Worm (Caenorhabditis elegans) whole organism, early embryonic: ENCODE data around the gene pbs-3.
"Not testable (repeated sequence)": the region's sequence is repeated elsewhere in the genome, so short reads cannot be mapped to it uniquely, and the experiment has no call there.

Source experiments
- B0310.2 ChIP-seq: sonication (generic microtip); optimal IDR thresholded peaks from 2 replicates; lab custom pipeline; 2016; ENCODE audit warnings: mild to moderate bottlenecking, missing genetic modification characterization, missing compliant biosample characterization
- F13C5.2 ChIP-seq: sonication (generic microtip); optimal IDR thresholded peaks from 2 replicates; lab custom pipeline; 2017; ENCODE audit warnings: mild to moderate bottlenecking, missing genetic modification characterization, inconsistent platforms, missing compliant biosample characterization
- aly-1 ChIP-seq: sonication (generic microtip); optimal IDR thresholded peaks from 2 replicates; lab custom pipeline; 2016; ENCODE audit warnings: missing genetic modification characterization, missing compliant biosample characterization
- ama-1 ChIP-seq: fragments of 150-350 bp; optimal IDR thresholded peaks from 2 replicates; lab custom pipeline; 2014
- ceh-13 ChIP-seq: fragments of 200-800 bp; sonication (Bioruptor generic); optimal IDR thresholded peaks from 2 replicates; lab custom pipeline; 2018; ENCODE audit warnings: mild to moderate bottlenecking, missing genetic modification characterization, missing compliant biosample characterization
- ceh-36 ChIP-seq: sonication (generic microtip); optimal IDR thresholded peaks from 2 replicates; lab custom pipeline; 2016; ENCODE audit warnings: missing genetic modification characterization, inconsistent platforms, missing compliant biosample characterization
- ets-7 ChIP-seq: sonication (generic microtip); optimal IDR thresholded peaks from 2 replicates; lab custom pipeline; 2016; ENCODE audit warnings: missing genotype, missing genetic modification characterization, missing compliant biosample characterization
- flt-1 ChIP-seq: fragments of 200-800 bp; sonication (Bioruptor generic); IDR thresholded peaks from 2 replicates; pipeline ENCODE4 v1.3.6; 2022; ENCODE audit warnings: missing genetic modification characterization, missing compliant biosample characterization
- hmbx-1 ChIP-seq: sonication (generic microtip); optimal IDR thresholded peaks from 2 replicates; lab custom pipeline; 2016; ENCODE audit warnings: mild to moderate bottlenecking, missing genetic modification characterization, missing compliant biosample characterization
- hmg-4 ChIP-seq: fragments of 200-800 bp; sonication (Bioruptor generic); optimal IDR thresholded peaks from 2 replicates; lab custom pipeline; 2018; ENCODE audit warnings: mild to moderate bottlenecking, missing genetic modification characterization, missing compliant biosample characterization
- hnd-1 ChIP-seq: sonication (generic microtip); optimal IDR thresholded peaks from 2 replicates; lab custom pipeline; 2016; ENCODE audit warnings: missing genetic modification characterization, missing compliant biosample characterization
- pes-1 ChIP-seq: fragments of 200-800 bp; sonication (Bioruptor generic); IDR thresholded peaks from 2 replicates; pipeline ENCODE4 v1.3.6; 2022; ENCODE audit warnings: missing genetic modification reagents, missing genetic modification characterization, missing compliant biosample characterization
- scrt-1 ChIP-seq: fragments of 200-800 bp; sonication (Bioruptor generic); IDR thresholded peaks from 2 replicates; pipeline ENCODE4 v1.3.6; 2022; ENCODE audit warnings: missing genetic modification characterization, missing compliant biosample characterization
- sea-1 ChIP-seq: fragments of 200-800 bp; sonication (Bioruptor generic); conservative IDR thresholded peaks from 2 replicates; pipeline ENCODE4 v1.3.6; 2022; ENCODE audit warnings: missing genetic modification characterization, missing compliant biosample characterization
- tbx-11 ChIP-seq: fragments of 200-800 bp; sonication (Bioruptor generic); IDR thresholded peaks from 2 replicates; pipeline ENCODE4 v1.3.6; 2022; ENCODE audit warnings: missing genetic modification characterization, missing compliant biosample characterization
- tbx-37 ChIP-seq: fragments of 200-800 bp; sonication (Bioruptor generic); conservative IDR thresholded peaks from 2 replicates; pipeline ENCODE4 v1.3.6; 2022; ENCODE audit warnings: missing genetic modification reagents, missing genetic modification characterization, missing compliant biosample characterization
- tra-4 ChIP-seq: sonication (generic microtip); optimal IDR thresholded peaks from 2 replicates; lab custom pipeline; 2017; ENCODE audit warnings: missing genetic modification characterization, missing compliant biosample characterization

The pbs-3 gene

ce11 chrII:4934954-4935353 lies 20.3 kb downstream of the pbs-3 start, which contains the start of gene gst-30:
gst-30 (minus strand) TSS chrII:4935054.
- TF ChIP-seq hnd-1 (tag; lab: Kevin White, UChicago) (no peak), B0310.2 (no peak), scrt-1 (GFP tag; lab: Robert Waterston, UW) (no peak), sea-1 (no peak), pes-1 (GFP tag; lab: Robert Waterston, UW) (no peak), hmg-4 (GFP tag; lab: Kevin White, UChicago) (no peak), flt-1 (GFP tag; lab: Robert Waterston, UW) (no peak), tbx-37 (GFP tag; lab: Robert Waterston, UW) (no peak), ets-7 (tag; lab: Kevin White, UChicago) (no peak), tbx-11 (no peak), hmbx-1 (tag; lab: Kevin White, UChicago) (no peak), ceh-36 (tag; lab: Kevin White, UChicago) (no peak), F13C5.2 (tag; lab: Kevin White, UChicago) (no peak), ceh-13 (GFP tag; lab: Kevin White, UChicago) (no peak)

ce11 chrII:4932727-4933126 lies 22.5 kb downstream of the pbs-3 start, which contains the start of gene msp-152:
msp-152 (plus strand) TSS chrII:4933027.
- TF ChIP-seq hmg-4 (GFP tag; lab: Kevin White, UChicago); tra-4 (tag; lab: Kevin White, UChicago); hnd-1 (tag; lab: Kevin White, UChicago): not testable (repeated sequence)

ce11 chrII:4931286-4931685 lies 23.9 kb downstream of the pbs-3 start:
- TF ChIP-seq hmbx-1 (tag; lab: Kevin White, UChicago) (no peak), hmg-4 (GFP tag; lab: Kevin White, UChicago) (no peak), hnd-1 (tag; lab: Kevin White, UChicago) (no peak), aly-1 (tag; lab: Kevin White, UChicago) (no peak), ama-1 (lab: Kevin White, UChicago) (no peak), B0310.2 (no peak), F13C5.2 (tag; lab: Kevin White, UChicago) (no peak), ceh-36 (tag; lab: Kevin White, UChicago) (no peak), flt-1 (GFP tag; lab: Robert Waterston, UW) (no peak), ets-7 (tag; lab: Kevin White, UChicago) (no peak), ceh-13 (GFP tag; lab: Kevin White, UChicago) (no peak), pes-1 (GFP tag; lab: Robert Waterston, UW) (no peak), sea-1 (no peak), tra-4 (tag; lab: Kevin White, UChicago) (no peak), scrt-1 (GFP tag; lab: Robert Waterston, UW) (no peak), tbx-37 (GFP tag; lab: Robert Waterston, UW) (no peak), tbx-11 (no peak)

- 0 out of 2 replicates have a peak, but pooled peaks have one; percentile 52 for TF ChIP-seq sea-1
- peak; percentile 71 for TF ChIP-seq flt-1 (GFP tag; lab: Robert Waterston, UW)
- TF ChIP-seq tbx-37 (GFP tag; lab: Robert Waterston, UW): peak; percentile 64
- peak; percentile 75; the same call in 1 of the 2 replicates for TF ChIP-seq pes-1 (GFP tag; lab: Robert Waterston, UW)
- TF ChIP-seq tbx-11: peak; percentile 64; the same call in 1 of the 2 replicates
Measured at ce11 chrII:4928367-4928766, 26.9 kb downstream of the pbs-3 start.

DNA sequence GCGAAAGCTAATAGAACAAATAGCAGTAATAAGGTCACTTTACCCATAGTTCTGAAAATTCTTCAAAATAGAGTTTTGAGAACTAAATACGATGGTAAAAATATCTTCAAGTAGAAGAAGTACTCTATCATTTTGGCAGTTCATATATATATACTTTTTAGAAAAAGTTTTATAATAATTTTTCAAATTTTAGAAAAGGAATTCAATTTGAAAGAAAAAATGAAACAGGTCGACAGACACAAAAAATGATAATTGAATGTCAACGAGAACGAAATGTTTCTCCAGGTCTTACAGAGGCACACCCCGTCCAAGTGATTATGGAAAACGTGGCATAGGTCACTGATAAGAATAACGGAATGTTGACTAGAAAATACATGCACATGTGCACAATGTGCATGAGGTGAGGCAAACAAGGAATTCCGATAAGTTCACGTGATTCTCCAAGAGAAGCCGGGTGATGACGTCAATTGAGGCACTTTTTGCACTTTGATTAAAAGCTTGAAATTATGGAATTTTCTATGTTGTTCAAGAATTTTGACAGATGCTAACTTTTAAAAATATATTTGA lies 29.9 kb downstream of the pbs-3 start, which contains the start of gene aagr-2:
TSS of gene aagr-2 (minus strand) at position 51 of the 567 bp plus-strand sequence.
- TF ChIP-seq hmg-4 (GFP tag; lab: Kevin White, UChicago) (no peak), hnd-1 (tag; lab: Kevin White, UChicago) (no peak), sea-1 (no peak), B0310.2 (no peak), ceh-36 (tag; lab: Kevin White, UChicago) (no peak), flt-1 (GFP tag; lab: Robert Waterston, UW) (no peak), tbx-11 (no peak), aly-1 (tag; lab: Kevin White, UChicago) (no peak), F13C5.2 (tag; lab: Kevin White, UChicago) (no peak), scrt-1 (GFP tag; lab: Robert Waterston, UW) (no peak), ets-7 (tag; lab: Kevin White, UChicago) (no peak), pes-1 (GFP tag; lab: Robert Waterston, UW) (no peak), tra-4 (tag; lab: Kevin White, UChicago) (no peak), ceh-13 (GFP tag; lab: Kevin White, UChicago) (no peak), tbx-37 (GFP tag; lab: Robert Waterston, UW) (no peak), hmbx-1 (tag; lab: Kevin White, UChicago) (no peak), ama-1 (lab: Kevin White, UChicago) (no peak)

DNA sequence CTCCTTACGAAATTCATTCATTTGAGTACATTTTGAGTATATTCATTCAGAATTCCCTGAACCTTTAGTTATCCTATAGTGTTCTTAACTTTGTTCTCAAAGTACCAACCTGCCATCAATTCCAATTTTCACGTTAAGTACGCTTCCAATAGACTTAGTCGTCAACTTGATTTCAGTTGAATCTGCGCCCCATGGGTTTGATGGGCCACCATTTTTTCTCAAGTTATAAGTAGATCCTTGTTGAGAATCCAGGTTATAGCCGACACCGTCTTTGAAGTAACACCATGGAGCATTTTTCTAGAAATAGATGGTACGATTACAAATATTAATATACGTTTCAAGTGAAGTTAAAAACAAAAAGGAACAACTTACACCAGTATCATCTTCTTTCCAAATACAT lies 30.5 kb downstream of the pbs-3 start:
- no peak for TF ChIP-seq scrt-1 (GFP tag; lab: Robert Waterston, UW)

DNA sequence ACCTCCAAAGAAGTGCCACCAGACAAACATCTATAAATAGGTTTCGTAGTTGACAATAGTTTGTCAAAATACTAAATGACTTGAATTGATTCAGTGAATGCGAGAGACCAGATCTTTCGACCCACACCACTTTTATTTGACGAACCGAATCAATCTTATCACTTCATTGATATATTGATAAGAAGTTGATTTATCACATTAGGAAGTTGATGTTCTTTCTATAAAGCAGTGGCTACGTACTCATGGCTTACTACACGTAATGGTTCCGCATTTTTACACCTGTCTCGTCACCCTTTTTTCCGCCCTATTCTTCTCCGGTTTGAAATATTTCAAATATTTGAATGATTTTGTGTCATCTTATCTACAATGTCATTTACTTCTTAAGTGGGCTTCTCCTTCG lies 34.6 kb downstream of the pbs-3 start:
- TF ChIP-seq ceh-13 (GFP tag; lab: Kevin White, UChicago) (no peak), ama-1 (lab: Kevin White, UChicago) (no peak), sea-1 (no peak), tbx-37 (GFP tag; lab: Robert Waterston, UW) (no peak), tbx-11 (no peak), pes-1 (GFP tag; lab: Robert Waterston, UW) (no peak)
